Fruit fly (Drosophila melanogaster) whole organism: ENCODE measurements around the gene CG9231.

Experiments
- CG8478 ChIP-seq: fragments of >200 bp; optimal IDR thresholded peaks from 2 replicates; lab custom pipeline; 2018; ENCODE audit warnings: inconsistent platforms
- Dll ChIP-seq: fragments of >200 bp; optimal IDR thresholded peaks from 2 replicates; lab custom pipeline; 2017
- EcR ChIP-seq, 2 experiments: fragments of >200 bp; optimal IDR thresholded peaks; 2 replicates each; lab custom pipeline; 2017; ENCODE audit warnings: missing biosample characterization in 2 of 2, missing genetic modification characterization in 2 of 2, missing genetic modification reagents in 2 of 2
- pan ChIP-seq: fragments of >200 bp; optimal IDR thresholded peaks from 2 replicates; lab custom pipeline; 2017
- psq ChIP-seq: fragments of >200 bp; optimal IDR thresholded peaks from 2 replicates; lab custom pipeline; 2017
- usp ChIP-seq: fragments of >200 bp; optimal IDR thresholded peaks from 2 replicates; lab custom pipeline; 2017; ENCODE audit warnings: missing biosample characterization, missing genetic modification characterization, mixed read lengths

DNA sequence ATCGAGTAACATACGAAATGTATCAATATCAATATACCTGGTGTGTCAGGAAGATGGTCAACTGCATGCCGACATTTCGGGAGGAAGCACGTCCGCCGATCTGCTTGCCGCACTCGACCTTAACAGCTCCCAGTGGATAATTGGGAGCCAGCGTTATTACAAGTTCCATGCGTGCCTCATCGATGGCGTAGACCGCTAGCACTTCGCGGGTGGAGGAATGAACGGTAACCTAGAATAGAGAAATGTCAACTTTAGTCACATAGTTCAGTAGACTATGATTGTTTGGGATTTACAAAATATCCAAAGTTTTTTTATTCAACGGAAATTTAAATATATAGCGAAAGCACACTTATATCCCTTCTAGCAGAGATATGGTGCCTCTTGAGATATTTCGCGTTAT, 41.0 kb downstream of the CG9231 start, which contains the start of the genes CG46435 and Rcd7:
- TF ChIP-seq EcR (GFP tag; optimal IDR thresholded peaks at IDR 0.05; lab: Kevin White, UChicago) (no peak), psq (no peak), CG8478 (lab: Kevin White, UChicago) (no peak), pan (lab: Kevin White, UChicago) (no peak), usp (GFP tag; lab: Kevin White, UChicago) (no peak), Dll (lab: Kevin White, UChicago) (no peak)
